Worm (Caenorhabditis elegans): ENCODE results near the gene Y39B6A.69.
A peak's percentile ranks its signal among the peaks of the same experiment; 100 is the strongest.

The Y39B6A.69 gene

DNA sequence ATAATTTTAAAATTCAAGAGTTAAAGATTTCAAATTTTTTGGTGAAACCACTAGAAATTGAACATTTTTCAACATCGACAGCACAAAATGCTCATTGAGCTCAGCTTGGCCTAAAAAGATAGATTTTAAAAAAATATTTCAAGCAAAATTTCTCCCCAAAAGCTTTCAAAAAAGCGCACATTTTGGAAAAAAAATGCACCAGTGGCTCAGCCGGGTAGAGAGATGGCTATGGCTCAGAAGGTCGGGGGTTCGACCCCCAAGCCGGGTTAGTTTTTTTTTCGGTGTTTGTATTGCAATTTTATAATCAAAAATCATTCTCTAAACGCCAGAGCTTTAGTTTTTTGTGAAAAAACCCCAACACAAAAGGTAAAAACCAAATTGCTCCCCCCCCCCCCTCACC is 25.6 kb upstream of the Y39B6A.69 start:
- TF ChIP-seq dpff-1 (tag; optimal IDR thresholded peaks at IDR 0.05) = no peak
- TF ChIP-seq snpc-3.4 (tag; optimal IDR thresholded peaks at IDR 0.05) = no peak
- no peak for TF ChIP-seq Y56A3A.18 (GFP tag; IDR thresholded peaks at IDR 0.05)
- TF ChIP-seq rpc-1 (optimal IDR thresholded peaks at IDR 0.05) = peak; percentile 45
- peak; percentile 71 for TF ChIP-seq rpc-1 (tag; optimal IDR thresholded peaks at IDR 0.05)
- no peak for TF ChIP-seq ceh-79 (tag; optimal IDR thresholded peaks at IDR 0.05)
- TF ChIP-seq chd-7 (tag; optimal IDR thresholded peaks at IDR 0.05) = no peak
- TF ChIP-seq akir-1 (GFP tag; optimal IDR thresholded peaks at IDR 0.05) = no peak
- TF ChIP-seq hlh-26 (GFP tag; conservative IDR thresholded peaks at IDR 0.05) = no peak
- TF ChIP-seq nfyb-1 (GFP tag; IDR thresholded peaks at IDR 0.05) = no peak
- no peak for TF ChIP-seq repo-1 (tag; optimal IDR thresholded peaks at IDR 0.05)
- TF ChIP-seq F10E7.11 (tag; optimal IDR thresholded peaks at IDR 0.05) = no peak
- TF ChIP-seq B0035.1 (tag; optimal IDR thresholded peaks at IDR 0.05) = no peak
- no peak for TF ChIP-seq ZK185.1 (tag; optimal IDR thresholded peaks at IDR 0.05; ENCODE audit: poor library complexity, severe bottlenecking)
- no peak for TF ChIP-seq F57C9.4 (tag; optimal IDR thresholded peaks at IDR 0.05)
- TF ChIP-seq tbp1 (GFP tag; optimal IDR thresholded peaks at IDR 0.05) = peak; percentile 77
- peak; percentile 7 for TF ChIP-seq ztf-18 (tag; optimal IDR thresholded peaks at IDR 0.05)
- no peak for TF ChIP-seq ceh-27 (GFP tag; optimal IDR thresholded peaks at IDR 0.05)
- TF ChIP-seq atf-7 (tag; optimal IDR thresholded peaks at IDR 0.05) = no peak
- TF ChIP-seq sptf-2 (GFP tag; optimal IDR thresholded peaks at IDR 0.05) = no peak
- no peak for TF ChIP-seq athp-1 (tag; optimal IDR thresholded peaks at IDR 0.05)
- TF ChIP-seq nhr-27 (tag; optimal IDR thresholded peaks at IDR 0.05) = no peak
- TF ChIP-seq unc-62 (GFP tag; optimal IDR thresholded peaks at IDR 0.05) = no peak
- no peak for TF ChIP-seq C17E4.6 (GFP tag; IDR thresholded peaks at IDR 0.05)
- TF ChIP-seq lin-26 (GFP tag; IDR thresholded peaks at IDR 0.05) = no peak
- TF ChIP-seq B0261.1 (tag; optimal IDR thresholded peaks at IDR 0.05) = peak; percentile 49
- TF ChIP-seq let-607 (tag; optimal IDR thresholded peaks at IDR 0.05) = no peak
- no peak for TF ChIP-seq lin-35 (GFP tag; optimal IDR thresholded peaks at IDR 0.05)
- TF ChIP-seq rec-8 (tag; optimal IDR thresholded peaks at IDR 0.05) = peak in 1 of 2 experiments; percentile 2
- no peak for TF ChIP-seq B0019.2 (GFP tag; conservative IDR thresholded peaks at IDR 0.05)
- no peak for TF ChIP-seq ztf-6 (GFP tag; IDR thresholded peaks at IDR 0.05)
- TF ChIP-seq T26A5.8 (tag; optimal IDR thresholded peaks at IDR 0.05) = no peak
- no peak for TF ChIP-seq hmg-1.2 (GFP tag; IDR thresholded peaks at IDR 0.05)
- TF ChIP-seq lag-1 (GFP tag; IDR thresholded peaks at IDR 0.05) = no peak
- TF ChIP-seq K11D2.4 (GFP tag; IDR thresholded peaks at IDR 0.05) = no peak
- no peak for TF ChIP-seq nhr-120 (GFP tag; IDR thresholded peaks at IDR 0.05)

DNA sequence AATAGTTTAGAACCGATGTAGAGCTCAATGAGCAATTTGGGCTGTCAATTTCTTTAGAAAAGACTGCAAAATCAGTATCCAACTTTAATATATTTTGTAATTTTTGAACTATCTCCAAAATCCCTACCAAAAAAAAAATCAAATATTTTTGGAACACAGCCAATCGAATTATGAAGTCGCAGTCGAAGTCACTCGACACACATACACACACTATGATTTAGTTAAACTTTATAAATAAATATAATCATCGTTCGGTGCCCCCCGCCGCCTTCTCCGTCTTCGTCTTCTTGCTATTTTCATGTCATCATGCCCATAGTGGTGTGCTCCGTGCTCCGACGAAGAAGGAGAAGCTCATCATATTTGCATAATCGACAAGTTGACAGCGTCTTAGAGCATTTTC is 24.8 kb upstream of the Y39B6A.69 start:
- no peak for TF ChIP-seq D2030.7 (GFP tag; IDR thresholded peaks at IDR 0.05)
- TF ChIP-seq bed-1 (GFP tag; IDR thresholded peaks at IDR 0.05) = no peak
- TF ChIP-seq ceh-27 (GFP tag; optimal IDR thresholded peaks at IDR 0.05) = no peak
- TF ChIP-seq unc-130 (GFP tag; optimal IDR thresholded peaks at IDR 0.05) = no peak
- no peak for TF ChIP-seq him-1 (tag; optimal IDR thresholded peaks at IDR 0.05)
- no peak for TF ChIP-seq B0336.3 (GFP tag; IDR thresholded peaks at IDR 0.05)
- TF ChIP-seq Y95B8A.8 (GFP tag; IDR thresholded peaks at IDR 0.05) = no peak
- TF ChIP-seq lsl-1 (GFP tag; optimal IDR thresholded peaks at IDR 0.05) = no peak
- TF ChIP-seq F22D6.2 (tag; optimal IDR thresholded peaks at IDR 0.05) = no peak
- TF ChIP-seq gei-17 (GFP tag; optimal IDR thresholded peaks at IDR 0.05) = no peak
- no peak for TF ChIP-seq lin-40 (tag; optimal IDR thresholded peaks at IDR 0.05)
- TF ChIP-seq repo-1 (tag; optimal IDR thresholded peaks at IDR 0.05) = no peak
- no peak for TF ChIP-seq nhr-90 (tag; optimal IDR thresholded peaks at IDR 0.05)
- no peak for TF ChIP-seq ceh-79 (tag; optimal IDR thresholded peaks at IDR 0.05)
- TF ChIP-seq ztf-3 (GFP tag; optimal IDR thresholded peaks at IDR 0.05) = no peak
- no peak for TF ChIP-seq F55B11.4 (tag; optimal IDR thresholded peaks at IDR 0.05; ENCODE audit: borderline replicate concordance, insufficient read depth)
- no peak for TF ChIP-seq bed-2 (GFP tag; IDR thresholded peaks at IDR 0.05)
- no peak for TF ChIP-seq ets-4 (GFP tag; optimal IDR thresholded peaks at IDR 0.05)
